Fruit fly (Drosophila melanogaster): ENCODE results near the gene Ada3.

Gene Ada3

DNA sequence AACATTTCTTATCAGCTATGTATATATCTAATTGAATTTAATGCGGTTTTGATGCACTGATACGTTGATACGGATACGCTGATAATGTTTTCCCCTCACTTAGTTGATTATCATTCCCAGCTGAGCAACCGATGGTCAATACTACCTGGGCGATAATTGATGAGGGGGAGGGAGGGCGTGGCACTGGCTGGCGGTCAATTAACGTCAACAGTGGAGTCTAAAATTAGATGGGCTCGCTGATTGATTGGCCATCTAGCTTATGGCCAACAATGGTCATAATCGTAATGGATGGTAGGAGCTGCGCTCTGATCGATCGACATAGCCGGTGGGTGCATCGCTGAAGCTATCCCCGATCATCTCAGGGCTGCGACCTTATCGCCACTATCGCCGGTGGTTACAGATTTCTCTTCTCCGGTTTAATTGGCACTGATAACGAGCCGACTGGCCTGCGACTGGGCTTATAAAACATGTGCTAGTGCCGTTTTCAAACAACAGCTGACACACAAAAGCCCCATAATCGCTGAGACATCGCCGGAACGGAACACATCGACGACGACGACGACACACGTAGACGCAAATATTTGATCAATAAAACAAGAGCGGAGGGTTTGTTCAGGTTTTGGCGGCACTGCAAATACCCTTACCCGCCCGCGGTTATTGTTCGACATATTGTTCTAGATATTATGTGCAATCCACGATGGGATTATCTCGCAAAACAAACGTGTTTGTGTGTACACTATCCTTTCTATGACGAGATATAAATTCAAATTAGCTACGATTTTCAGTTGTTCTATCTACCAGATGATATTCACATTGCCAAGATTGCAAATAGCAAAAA is 1.8 kb upstream of the Ada3 start (continued):
- TF ChIP-seq grn (GFP tag; optimal IDR thresholded peaks at IDR 0.05) = peak; percentile 29
- TF ChIP-seq Doc3 (GFP tag; IDR thresholded peaks at IDR 0.05; ENCODE audit: partially characterized antibody) = no peak
- TF ChIP-seq Neu2 (GFP tag; optimal IDR thresholded peaks at IDR 0.05; ENCODE audit: borderline replicate concordance) = no peak
- no peak for TF ChIP-seq dan (GFP tag; IDR thresholded peaks at IDR 0.05)
- TF ChIP-seq CG7271 (tag; optimal IDR thresholded peaks at IDR 0.05) = no peak
- no peak for TF ChIP-seq CG33557 (GFP tag; optimal IDR thresholded peaks at IDR 0.05)
- no peak for TF ChIP-seq CG11247 (GFP tag; IDR thresholded peaks at IDR 0.05)
- TF ChIP-seq NC2β (GFP tag; optimal IDR thresholded peaks at IDR 0.05) = no peak
- TF ChIP-seq D19A (tag; optimal IDR thresholded peaks at IDR 0.05) = peak; percentile 51
- TF ChIP-seq cwo (GFP tag; optimal IDR thresholded peaks at IDR 0.05) = no peak
- no peak for TF ChIP-seq nmo (GFP tag; optimal IDR thresholded peaks at IDR 0.05)
- TF ChIP-seq sima (GFP tag; optimal IDR thresholded peaks at IDR 0.05) = no peak
- TF ChIP-seq CG3065 (GFP tag; optimal IDR thresholded peaks at IDR 0.05) = no peak
- no peak for TF ChIP-seq CG34422 (GFP tag; IDR thresholded peaks at IDR 0.05)
- TF ChIP-seq nerfin-1 (tag; optimal IDR thresholded peaks at IDR 0.05) = no peak
- no peak for TF ChIP-seq bbx (GFP tag; IDR thresholded peaks at IDR 0.05; ENCODE audit: partially characterized antibody)
- no peak for TF ChIP-seq CG18476 (GFP tag; optimal IDR thresholded peaks at IDR 0.05)
- no peak for TF ChIP-seq insv (GFP tag; optimal IDR thresholded peaks at IDR 0.05)
- TF ChIP-seq CG2678 (tag; optimal IDR thresholded peaks at IDR 0.05) = peak; percentile 3
- no peak for TF ChIP-seq CG2199 (GFP tag; IDR thresholded peaks at IDR 0.05)
- TF ChIP-seq CG4404 (GFP tag; IDR thresholded peaks at IDR 0.05) = no peak
- TF ChIP-seq fd3F (GFP tag; optimal IDR thresholded peaks at IDR 0.05) = no peak
- no peak for TF ChIP-seq CG1832 (GFP tag; optimal IDR thresholded peaks at IDR 0.05)
- TF ChIP-seq Mad (GFP tag; optimal IDR thresholded peaks at IDR 0.05) = no peak
- no peak for TF ChIP-seq Gsc (GFP tag; IDR thresholded peaks at IDR 0.05)
- TF ChIP-seq CG3163 (GFP tag; optimal IDR thresholded peaks at IDR 0.05) = no peak
- no peak for TF ChIP-seq CG15696 (tag; optimal IDR thresholded peaks at IDR 0.05)
- TF ChIP-seq CG10462 (GFP tag; optimal IDR thresholded peaks at IDR 0.05) = no peak
- no peak for TF ChIP-seq Dad (GFP tag; optimal IDR thresholded peaks at IDR 0.05)
- TF ChIP-seq inv (GFP tag; IDR thresholded peaks at IDR 0.05; ENCODE audit: partially characterized antibody) = no peak
- TF ChIP-seq exex (tag; optimal IDR thresholded peaks at IDR 0.05) = peak; percentile 58
- TF ChIP-seq pros (GFP tag; optimal IDR thresholded peaks at IDR 0.05) = no peak
- TF ChIP-seq CG7963 (GFP tag; IDR thresholded peaks at IDR 0.05; ENCODE audit: partially characterized antibody) = no peak
- TF ChIP-seq CG9215 (GFP tag; IDR thresholded peaks at IDR 0.05) = no peak
- no peak for TF ChIP-seq CG8924 (tag; optimal IDR thresholded peaks at IDR 0.05)
- TF ChIP-seq org-1 (GFP tag; optimal IDR thresholded peaks at IDR 0.05) = no peak
- no peak for TF ChIP-seq schlank (tag; optimal IDR thresholded peaks at IDR 0.05)
- no peak for TF ChIP-seq bab2 (GFP tag; optimal IDR thresholded peaks at IDR 0.05)
- TF ChIP-seq CG18011 (GFP tag; optimal IDR thresholded peaks at IDR 0.05) = no peak
- TF ChIP-seq CG17359 (tag; optimal IDR thresholded peaks at IDR 0.05) = no peak
- TF ChIP-seq wek (GFP tag; optimal IDR thresholded peaks at IDR 0.05) = no peak
- peak in 1 of 2 experiments; percentile 3 for TF ChIP-seq bsh (GFP tag; optimal IDR thresholded peaks at IDR 0.05)
- TF ChIP-seq CG15514 (GFP tag; optimal IDR thresholded peaks at IDR 0.05) = no peak
- TF ChIP-seq CTCF (GFP tag; optimal IDR thresholded peaks at IDR 0.05) = no peak
- no peak for TF ChIP-seq BtbVII (GFP tag; optimal IDR thresholded peaks at IDR 0.05)
- TF ChIP-seq CG16813 (GFP tag; IDR thresholded peaks at IDR 0.05; ENCODE audit: partially characterized antibody) = no peak
- TF ChIP-seq Drgx (GFP tag; IDR thresholded peaks at IDR 0.05) = no peak
- no peak for TF ChIP-seq HLHmδ (GFP tag; optimal IDR thresholded peaks at IDR 0.05)
- TF ChIP-seq al (GFP tag; IDR thresholded peaks at IDR 0.05) = no peak

Data from whole organism, embryonic.